Fruit fly (Drosophila melanogaster): ENCODE results near the gene CG9701.

The CG9701 gene

DNA sequence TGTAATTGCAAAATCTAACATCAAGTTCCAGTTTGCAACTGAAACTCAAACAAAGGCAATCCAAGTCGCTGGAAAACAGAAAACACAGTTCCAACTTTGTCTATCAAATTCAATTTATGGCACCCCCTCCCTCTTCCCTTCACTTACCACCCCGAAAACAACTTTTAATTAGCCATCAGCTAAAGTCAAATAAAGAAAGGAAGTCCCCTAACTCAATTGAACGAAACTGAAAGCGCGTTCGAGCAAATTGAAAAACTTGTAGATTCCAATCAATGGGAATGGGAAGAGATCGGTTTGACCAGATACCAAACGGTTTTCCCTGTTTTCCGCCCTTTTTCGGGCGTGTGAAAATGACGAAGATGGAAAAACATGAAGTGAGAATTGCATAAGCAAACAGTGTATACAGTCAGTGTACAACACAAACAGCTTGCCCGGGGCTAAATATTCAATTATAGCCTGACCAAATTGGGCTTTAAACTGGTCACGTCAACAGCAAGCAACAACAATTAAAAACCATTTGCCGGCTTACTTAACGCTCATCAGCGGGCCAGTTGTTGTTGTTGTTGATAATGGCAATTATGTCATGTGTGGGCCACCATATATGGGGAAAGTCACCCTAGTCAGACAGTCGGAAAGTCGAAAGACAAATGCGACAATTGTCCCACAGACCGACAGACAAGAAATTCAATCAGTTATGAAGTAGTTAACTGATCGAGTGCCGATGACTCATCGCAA, 33.9 kb upstream of the CG9701 start:
- TF ChIP-seq kay (GFP tag; ENCODE audit: borderline replicate concordance) (no peak), bab1 (GFP tag; optimal IDR thresholded peaks at IDR 0.05) (no peak), ovo (GFP tag; optimal IDR thresholded peaks at IDR 0.05) (no peak), Crg-1 (GFP tag; optimal IDR thresholded peaks at IDR 0.05) (no peak), tj (GFP tag; optimal IDR thresholded peaks at IDR 0.05) (no peak), cnc (optimal IDR thresholded peaks at IDR 0.05) (no peak), toe (GFP tag; optimal IDR thresholded peaks at IDR 0.05) (no peak), CG33017 (tag; optimal IDR thresholded peaks at IDR 0.05) (no peak), Hr96 (GFP tag; optimal IDR thresholded peaks at IDR 0.05) (no peak), CG7101 (tag; optimal IDR thresholded peaks at IDR 0.05) (no peak), CG7045 (GFP tag; optimal IDR thresholded peaks at IDR 0.05) (no peak), CG5204 (GFP tag; optimal IDR thresholded peaks at IDR 0.05) (no peak)

dm6 chr3L:16702866-16703265, 30.5 kb upstream of the CG9701 start:
- TF ChIP-seq CG1620 (GFP tag; optimal IDR thresholded peaks at IDR 0.05) (no peak), Clk (GFP tag; optimal IDR thresholded peaks at IDR 0.05) (no peak), CG11617 (GFP tag; optimal IDR thresholded peaks at IDR 0.05) (no peak), kay (GFP tag; ENCODE audit: borderline replicate concordance) (no peak), CG33017 (tag; optimal IDR thresholded peaks at IDR 0.05) (no peak), Mnt (GFP tag; optimal IDR thresholded peaks at IDR 0.05) (no peak), CG12768 (GFP tag; optimal IDR thresholded peaks at IDR 0.05) (no peak), tj (GFP tag; optimal IDR thresholded peaks at IDR 0.05) (no peak), pad (GFP tag; optimal IDR thresholded peaks at IDR 0.05) (no peak), CG7045 (GFP tag; optimal IDR thresholded peaks at IDR 0.05) (no peak), Crg-1 (GFP tag; optimal IDR thresholded peaks at IDR 0.05) (no peak), CG5204 (GFP tag; optimal IDR thresholded peaks at IDR 0.05) (no peak), CG14711 (tag; optimal IDR thresholded peaks at IDR 0.05) (no peak), bab1 (GFP tag; optimal IDR thresholded peaks at IDR 0.05) (no peak), CG7101 (tag; optimal IDR thresholded peaks at IDR 0.05) (no peak), cnc (optimal IDR thresholded peaks at IDR 0.05) (no peak)

- TF ChIP-seq tj (GFP tag; optimal IDR thresholded peaks at IDR 0.05) (peak; percentile 6), CG1620 (GFP tag; optimal IDR thresholded peaks at IDR 0.05) (no peak)
Observed at dm6 chr3L:16704251-16704650, 29.1 kb upstream of the CG9701 start.

DNA sequence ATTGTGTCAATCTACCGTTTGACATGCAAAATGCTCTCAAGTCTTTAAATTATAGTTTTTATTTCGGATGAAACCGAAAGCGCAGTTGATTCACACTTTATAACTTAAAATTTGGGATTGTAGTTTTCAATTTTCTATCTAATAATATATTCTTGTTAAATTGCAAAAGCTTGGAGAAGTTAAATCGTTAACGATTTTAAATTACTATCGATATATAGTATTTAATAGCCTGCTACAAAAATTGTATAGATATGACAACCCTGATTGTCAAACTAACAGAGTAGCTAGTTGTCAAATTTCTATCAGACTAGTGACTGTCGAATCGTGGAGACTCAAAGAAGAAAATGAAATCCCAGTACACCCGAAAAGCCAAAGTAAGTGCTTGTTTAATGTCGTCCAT, 28.7 kb upstream of the CG9701 start, which contains the start of gene CG9692:
Gene CG9692 (plus strand): TSS at position 301 of the 400 bp plus-strand sequence.
- TF ChIP-seq Clk (GFP tag; optimal IDR thresholded peaks at IDR 0.05) (no peak), kay (GFP tag; ENCODE audit: borderline replicate concordance) (peak; percentile 84), CG7045 (GFP tag; optimal IDR thresholded peaks at IDR 0.05) (no peak)

- TF ChIP-seq CG33017 (tag; optimal IDR thresholded peaks at IDR 0.05) (no peak), Hr96 (GFP tag; optimal IDR thresholded peaks at IDR 0.05) (no peak), CG12768 (GFP tag; optimal IDR thresholded peaks at IDR 0.05) (no peak), CG14711 (tag; optimal IDR thresholded peaks at IDR 0.05) (no peak), cnc (optimal IDR thresholded peaks at IDR 0.05) (no peak), CG7101 (tag; optimal IDR thresholded peaks at IDR 0.05) (no peak), toe (GFP tag; optimal IDR thresholded peaks at IDR 0.05) (no peak), Mnt (GFP tag; optimal IDR thresholded peaks at IDR 0.05) (no peak), cic (GFP tag; optimal IDR thresholded peaks at IDR 0.05) (no peak), bab1 (GFP tag; optimal IDR thresholded peaks at IDR 0.05) (no peak), Clk (GFP tag; optimal IDR thresholded peaks at IDR 0.05) (no peak), ovo (GFP tag; optimal IDR thresholded peaks at IDR 0.05) (no peak), tj (GFP tag; optimal IDR thresholded peaks at IDR 0.05) (no peak), CG5204 (GFP tag; optimal IDR thresholded peaks at IDR 0.05) (no peak), kay (GFP tag; ENCODE audit: borderline replicate concordance) (no peak), Crg-1 (GFP tag; optimal IDR thresholded peaks at IDR 0.05) (no peak), pad (GFP tag; optimal IDR thresholded peaks at IDR 0.05) (no peak), CG11617 (GFP tag; optimal IDR thresholded peaks at IDR 0.05) (no peak), CG7045 (GFP tag; optimal IDR thresholded peaks at IDR 0.05) (no peak), CG1620 (GFP tag; optimal IDR thresholded peaks at IDR 0.05) (no peak)
Observed at dm6 chr3L:16705630-16706029, 27.7 kb upstream of the CG9701 start.

dm6 chr3L:16708738-16709350, 24.5 kb upstream of the CG9701 start:
- TF ChIP-seq ovo (GFP tag; optimal IDR thresholded peaks at IDR 0.05), result no peak
- TF ChIP-seq cic (GFP tag; optimal IDR thresholded peaks at IDR 0.05), result peak; percentile 9
- TF ChIP-seq cnc (optimal IDR thresholded peaks at IDR 0.05), result no peak
- TF ChIP-seq tj (GFP tag; optimal IDR thresholded peaks at IDR 0.05), result no peak
- TF ChIP-seq CG7101 (tag; optimal IDR thresholded peaks at IDR 0.05), result no peak
- TF ChIP-seq CG12768 (GFP tag; optimal IDR thresholded peaks at IDR 0.05), result no peak
- no peak for TF ChIP-seq Hr96 (GFP tag; optimal IDR thresholded peaks at IDR 0.05)

All from whole organism, adult.